Worm (Caenorhabditis elegans): ENCODE data around the gene hrde-1.
A peak's percentile ranks its signal among the peaks of the same experiment; 100 is the strongest.

The hrde-1 gene

DNA sequence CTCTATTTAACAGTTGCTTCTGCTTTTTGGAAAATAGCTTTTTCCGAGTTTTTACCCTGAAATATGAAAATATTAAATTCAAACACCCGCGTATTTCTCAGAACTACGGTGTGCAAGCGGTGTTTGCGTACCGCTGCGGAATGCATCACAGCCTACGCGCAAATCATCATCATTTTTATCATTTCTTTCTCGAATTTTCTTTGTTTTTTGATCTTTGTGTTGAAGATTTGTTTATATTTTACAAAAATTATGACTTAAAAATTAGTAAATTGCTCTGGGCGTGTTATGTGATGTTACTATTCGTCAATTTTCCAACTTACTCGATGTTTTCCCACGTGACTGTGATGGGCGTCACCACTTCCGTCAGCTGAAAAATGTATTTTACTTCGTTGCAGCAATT, 25.0 kb downstream of the hrde-1 start:
- no peak for TF ChIP-seq hnd-1 (tag; optimal IDR thresholded peaks at IDR 0.05)
- peak; percentile 64 for TF ChIP-seq F13C5.2 (tag; optimal IDR thresholded peaks at IDR 0.05)

ce11 chrIII:4143170-4143569, 32.8 kb downstream of the hrde-1 start:
- TF ChIP-seq tra-4 (tag; optimal IDR thresholded peaks at IDR 0.05), result no peak
- TF ChIP-seq ets-7 (tag; optimal IDR thresholded peaks at IDR 0.05), result no peak
- no peak for TF ChIP-seq flt-1 (GFP tag; IDR thresholded peaks at IDR 0.05)
- no peak for TF ChIP-seq hmbx-1 (tag; optimal IDR thresholded peaks at IDR 0.05)
- TF ChIP-seq sea-1 (GFP tag; conservative IDR thresholded peaks at IDR 0.05), result no peak
- TF ChIP-seq aly-1 (tag; optimal IDR thresholded peaks at IDR 0.05), result no peak
- no peak for TF ChIP-seq tbx-11 (GFP tag; IDR thresholded peaks at IDR 0.05)
- no peak for TF ChIP-seq F13C5.2 (tag; optimal IDR thresholded peaks at IDR 0.05)
- TF ChIP-seq pes-1 (GFP tag; IDR thresholded peaks at IDR 0.05), result no peak

- TF ChIP-seq tbx-11 (GFP tag; IDR thresholded peaks at IDR 0.05), result no peak
- no peak for TF ChIP-seq tbx-37 (GFP tag; conservative IDR thresholded peaks at IDR 0.05)
- TF ChIP-seq flt-1 (GFP tag; IDR thresholded peaks at IDR 0.05), result no peak
- TF ChIP-seq hmg-4 (GFP tag; optimal IDR thresholded peaks at IDR 0.05), result no peak
- no peak for TF ChIP-seq sea-1 (GFP tag; conservative IDR thresholded peaks at IDR 0.05)
- no peak for TF ChIP-seq B0310.2 (tag; optimal IDR thresholded peaks at IDR 0.05)
- TF ChIP-seq ama-1 (optimal IDR thresholded peaks at IDR 0.05), result no peak
- no peak for TF ChIP-seq aly-1 (tag; optimal IDR thresholded peaks at IDR 0.05)
- no peak for TF ChIP-seq pes-1 (GFP tag; IDR thresholded peaks at IDR 0.05)
- no peak for TF ChIP-seq ceh-13 (GFP tag; optimal IDR thresholded peaks at IDR 0.05)
- no peak for TF ChIP-seq ets-7 (tag; optimal IDR thresholded peaks at IDR 0.05)
- TF ChIP-seq F13C5.2 (tag; optimal IDR thresholded peaks at IDR 0.05), result no peak
Observed at ce11 chrIII:4137180-4137579, 38.8 kb downstream of the hrde-1 start.

- no peak for TF ChIP-seq hmg-4 (GFP tag; optimal IDR thresholded peaks at IDR 0.05)
- TF ChIP-seq ama-1 (optimal IDR thresholded peaks at IDR 0.05), result no peak
- TF ChIP-seq F13C5.2 (tag; optimal IDR thresholded peaks at IDR 0.05), result no peak
- no peak for TF ChIP-seq aly-1 (tag; optimal IDR thresholded peaks at IDR 0.05)
- no peak for TF ChIP-seq scrt-1 (GFP tag; IDR thresholded peaks at IDR 0.05)
- TF ChIP-seq hmbx-1 (tag; optimal IDR thresholded peaks at IDR 0.05), result no peak
- TF ChIP-seq tra-4 (tag; optimal IDR thresholded peaks at IDR 0.05), result no peak
- TF ChIP-seq ceh-36 (tag; optimal IDR thresholded peaks at IDR 0.05), result no peak
- no peak for TF ChIP-seq ets-7 (tag; optimal IDR thresholded peaks at IDR 0.05)
- TF ChIP-seq flt-1 (GFP tag; IDR thresholded peaks at IDR 0.05), result no peak
- no peak for TF ChIP-seq tbx-11 (GFP tag; IDR thresholded peaks at IDR 0.05)
Observed at ce11 chrIII:4134059-4134458, 41.9 kb downstream of the hrde-1 start.

- TF ChIP-seq hnd-1 (tag; optimal IDR thresholded peaks at IDR 0.05) (no peak), hmg-4 (GFP tag; optimal IDR thresholded peaks at IDR 0.05) (no peak), tra-4 (tag; optimal IDR thresholded peaks at IDR 0.05) (no peak), tbx-37 (GFP tag; conservative IDR thresholded peaks at IDR 0.05) (no peak), ceh-36 (tag; optimal IDR thresholded peaks at IDR 0.05) (no peak), sea-1 (GFP tag; conservative IDR thresholded peaks at IDR 0.05) (no peak), aly-1 (tag; optimal IDR thresholded peaks at IDR 0.05) (no peak), scrt-1 (GFP tag; IDR thresholded peaks at IDR 0.05) (no peak), hmbx-1 (tag; optimal IDR thresholded peaks at IDR 0.05) (no peak), tbx-11 (GFP tag; IDR thresholded peaks at IDR 0.05) (no peak), ets-7 (tag; optimal IDR thresholded peaks at IDR 0.05) (no peak), F13C5.2 (tag; optimal IDR thresholded peaks at IDR 0.05) (no peak), ama-1 (optimal IDR thresholded peaks at IDR 0.05) (no peak), B0310.2 (tag; optimal IDR thresholded peaks at IDR 0.05) (no peak), ceh-13 (GFP tag; optimal IDR thresholded peaks at IDR 0.05) (no peak), flt-1 (GFP tag; IDR thresholded peaks at IDR 0.05) (no peak), pes-1 (GFP tag; IDR thresholded peaks at IDR 0.05) (no peak)
Observed at ce11 chrIII:4131814-4132555, 44.0 kb downstream of the hrde-1 start.

ce11 chrIII:4123900-4124299, 52.1 kb downstream of the hrde-1 start:
- no peak for TF ChIP-seq tbx-37 (GFP tag; conservative IDR thresholded peaks at IDR 0.05)
- TF ChIP-seq hnd-1 (tag; optimal IDR thresholded peaks at IDR 0.05), result no peak
- no peak for TF ChIP-seq B0310.2 (tag; optimal IDR thresholded peaks at IDR 0.05)
- TF ChIP-seq pes-1 (GFP tag; IDR thresholded peaks at IDR 0.05), result no peak
- no peak for TF ChIP-seq ceh-13 (GFP tag; optimal IDR thresholded peaks at IDR 0.05)
- TF ChIP-seq hmg-4 (GFP tag; optimal IDR thresholded peaks at IDR 0.05), result no peak

DNA sequence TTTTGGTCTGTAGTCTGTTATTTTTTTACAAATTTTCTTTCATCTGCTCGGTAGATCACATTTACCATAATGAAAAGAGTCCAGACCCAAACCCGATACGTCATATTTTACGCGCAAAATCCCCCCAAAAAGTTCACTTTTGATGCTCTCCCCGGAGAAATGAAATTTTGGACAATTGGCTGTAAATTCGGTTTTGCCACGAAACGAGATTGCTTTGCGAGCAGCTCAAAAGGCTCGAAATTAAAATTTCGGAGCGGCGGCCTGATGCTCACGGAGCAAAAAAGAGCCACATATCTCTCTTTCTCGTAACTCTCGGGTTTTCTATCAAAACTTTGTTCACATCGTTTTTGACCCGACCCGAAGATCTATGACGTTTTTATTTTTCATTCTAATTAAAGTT, 52.7 kb downstream of the hrde-1 start:
- TF ChIP-seq ama-1 (optimal IDR thresholded peaks at IDR 0.05) (no peak), tra-4 (tag; optimal IDR thresholded peaks at IDR 0.05) (no peak), hnd-1 (tag; optimal IDR thresholded peaks at IDR 0.05) (no peak), aly-1 (tag; optimal IDR thresholded peaks at IDR 0.05) (no peak), scrt-1 (GFP tag; IDR thresholded peaks at IDR 0.05) (no peak), ets-7 (tag; optimal IDR thresholded peaks at IDR 0.05) (no peak), hmbx-1 (tag; optimal IDR thresholded peaks at IDR 0.05) (no peak)
